Fruit fly (Drosophila melanogaster) whole organism, embryonic: ENCODE results near the gene CG14234.
A peak's percentile ranks its signal among the peaks of the same experiment; 100 is the strongest.

ENCODE experiments used
- Abd-B ChIP-seq: fragments of 200-800 bp; sonication (Bioruptor generic); optimal IDR thresholded peaks from 2 replicates; lab custom pipeline; 2018; ENCODE audit warnings: missing biosample characterization, mild to moderate bottlenecking, missing genetic modification characterization, moderate library complexity
- CG10267 ChIP-seq: fragments of 200-800 bp; sonication (Bioruptor generic); optimal IDR thresholded peaks from 2 replicates; lab custom pipeline; 2018; ENCODE audit warnings: missing biosample characterization, mild to moderate bottlenecking, missing genetic modification characterization, moderate library complexity
- CG12104 ChIP-seq: fragments of 200-800 bp; sonication (Bioruptor generic); optimal IDR thresholded peaks from 3 replicates; lab custom pipeline; 2016; ENCODE audit warnings: missing biosample characterization, missing genetic modification characterization
- CG1233 ChIP-seq: fragments of 200-800 bp; sonication (Bioruptor generic); optimal IDR thresholded peaks from 4 replicates; lab custom pipeline; 2018; ENCODE audit warnings: missing biosample characterization, mild to moderate bottlenecking, missing genetic modification characterization
- CG12942 ChIP-seq: fragments of 200-800 bp; sonication (Bioruptor generic); optimal IDR thresholded peaks from 3 replicates; lab custom pipeline; 2016; ENCODE audit warnings: missing biosample characterization, missing genetic modification characterization
- CG1529 ChIP-seq: fragments of 200-800 bp; sonication (Bioruptor generic); optimal IDR thresholded peaks from 3 replicates; lab custom pipeline; 2018; ENCODE audit warnings: missing biosample characterization, missing genetic modification characterization
- CG15601 ChIP-seq: fragments of 200-800 bp; sonication (Bioruptor generic); optimal IDR thresholded peaks from 3 replicates; lab custom pipeline; 2019; ENCODE audit warnings: missing biosample characterization, mild to moderate bottlenecking, missing genetic modification characterization, moderate library complexity
- CG17186 ChIP-seq: fragments of 200-800 bp; sonication (Bioruptor generic); optimal IDR thresholded peaks from 3 replicates; lab custom pipeline; 2017; ENCODE audit warnings: missing biosample characterization, missing genetic modification reagents, missing genetic modification characterization
- CG17328 ChIP-seq: fragments of 200-800 bp; sonication (Bioruptor generic); IDR thresholded peaks from 2 replicates; pipeline ENCODE4 v1.3.6; 2022; ENCODE audit warnings: missing biosample characterization, missing genetic modification characterization
- CG17385 ChIP-seq: fragments of 200-800 bp; sonication (Bioruptor generic); optimal IDR thresholded peaks from 3 replicates; lab custom pipeline; 2018; ENCODE audit warnings: missing biosample characterization, mild to moderate bottlenecking, missing genetic modification characterization
- CG17829 ChIP-seq: fragments of 200-800 bp; optimal IDR thresholded peaks from 2 replicates; lab custom pipeline; 2019; ENCODE audit warnings: missing biosample characterization, mild to moderate bottlenecking, missing genetic modification characterization, moderate library complexity
- CG2116 ChIP-seq: fragments of 200-800 bp; sonication (Bioruptor generic); optimal IDR thresholded peaks from 3 replicates; lab custom pipeline; 2018; ENCODE audit warnings: missing biosample characterization, mild to moderate bottlenecking, missing genetic modification characterization
- CG2129 ChIP-seq: fragments of 200-800 bp; sonication (Bioruptor generic); IDR thresholded peaks from 2 replicates; pipeline ENCODE4 v1.3.6; 2022; ENCODE audit warnings: missing biosample characterization, missing genetic modification characterization; ENCODE audit not compliant: partially characterized antibody
- CG2875 ChIP-seq: fragments of 200-800 bp; sonication (Bioruptor generic); optimal IDR thresholded peaks from 2 replicates; lab custom pipeline; 2017; ENCODE audit warnings: missing biosample characterization, mild to moderate bottlenecking, missing genetic modification characterization, missing genetic modification reagents
- CG32532 ChIP-seq: fragments of 200-800 bp; sonication (Bioruptor generic); IDR thresholded peaks from 2 replicates; pipeline ENCODE4 v1.3.6; 2022; ENCODE audit warnings: missing biosample characterization, missing genetic modification characterization
- CG42726 ChIP-seq: fragments of 200-800 bp; sonication (Bioruptor generic); IDR thresholded peaks from 2 replicates; pipeline ENCODE4 v1.3.6; 2022; ENCODE audit warnings: missing biosample characterization, missing genetic modification characterization; ENCODE audit not compliant: partially characterized antibody
- CG4328 ChIP-seq: fragments of 200-800 bp; sonication (Bioruptor generic); optimal IDR thresholded peaks from 3 replicates; lab custom pipeline; 2017; ENCODE audit warnings: missing biosample characterization, missing genetic modification reagents, missing genetic modification characterization
- CG4617 ChIP-seq: fragments of 200-800 bp; sonication (Bioruptor generic); optimal IDR thresholded peaks from 3 replicates; lab custom pipeline; 2016; ENCODE audit warnings: missing biosample characterization, missing genetic modification characterization, borderline replicate concordance
- CG6272 ChIP-seq: fragments of 200-800 bp; sonication (Bioruptor generic); IDR thresholded peaks from 2 replicates; pipeline ENCODE4 v1.3.6; 2022; ENCODE audit warnings: missing biosample characterization, missing genetic modification characterization
- CG7839 ChIP-seq: fragments of 200-800 bp; sonication (Bioruptor generic); optimal IDR thresholded peaks from 3 replicates; lab custom pipeline; 2018; ENCODE audit warnings: missing biosample characterization, mild to moderate bottlenecking, missing genetic modification characterization, moderate library complexity
- CG8359 ChIP-seq: fragments of 200-800 bp; sonication (Bioruptor generic); optimal IDR thresholded peaks from 2 replicates; lab custom pipeline; 2017; ENCODE audit warnings: missing biosample characterization, mild to moderate bottlenecking, missing genetic modification characterization, borderline replicate concordance
- CG8478 ChIP-seq: fragments of >200 bp; optimal IDR thresholded peaks from 2 replicates; lab custom pipeline; 2018
- CG9932 ChIP-seq: fragments of 200-800 bp; sonication (Bioruptor generic); IDR thresholded peaks from 2 replicates; pipeline ENCODE4 v1.3.6; 2022; ENCODE audit warnings: missing biosample characterization, missing genetic modification characterization
- Doc3 ChIP-seq: fragments of 200-800 bp; sonication (Bioruptor generic); IDR thresholded peaks from 3 replicates; pipeline ENCODE4 v1.3.6; 2022; ENCODE audit warnings: missing biosample characterization, missing genetic modification characterization; ENCODE audit not compliant: partially characterized antibody
- Fer3 ChIP-seq: fragments of 200-800 bp; sonication (Bioruptor generic); optimal IDR thresholded peaks from 2 replicates; lab custom pipeline; 2018; ENCODE audit warnings: missing biosample characterization, mild to moderate bottlenecking, missing genetic modification characterization, moderate library complexity
- HmgD ChIP-seq: fragments of 200-800 bp; sonication (Bioruptor generic); optimal IDR thresholded peaks from 3 replicates; lab custom pipeline; 2016; ENCODE audit warnings: missing biosample characterization, missing genetic modification characterization
- HmgZ ChIP-seq: fragments of 200-800 bp; sonication (Bioruptor generic); optimal IDR thresholded peaks from 2 replicates; lab custom pipeline; 2018; ENCODE audit warnings: missing biosample characterization, mild to moderate bottlenecking, missing genetic modification characterization
- Hr3 ChIP-seq: fragments of 200-800 bp; sonication (Bioruptor generic); optimal IDR thresholded peaks from 3 replicates; lab custom pipeline; 2016; ENCODE audit warnings: missing biosample characterization, missing genetic modification characterization
- Lhr ChIP-seq: fragments of 200-800 bp; sonication (Bioruptor generic); optimal IDR thresholded peaks from 3 replicates; lab custom pipeline; 2017; ENCODE audit warnings: mild to moderate bottlenecking, missing biosample characterization, missing genetic modification reagents, missing genetic modification characterization
- MBD-R2 ChIP-seq: fragments of 200-800 bp; sonication (Bioruptor generic); IDR thresholded peaks from 2 replicates; pipeline ENCODE4 v1.3.6; 2022; ENCODE audit warnings: missing biosample characterization, missing genetic modification characterization
- Mes4 ChIP-seq: fragments of 200-800 bp; sonication (Bioruptor generic); optimal IDR thresholded peaks from 2 replicates; lab custom pipeline; 2016; ENCODE audit warnings: missing biosample characterization, missing genetic modification characterization
- NC2β ChIP-seq: fragments of 200-800 bp; sonication (Bioruptor generic); optimal IDR thresholded peaks from 2 replicates; lab custom pipeline; 2016; ENCODE audit warnings: missing biosample characterization, missing genetic modification characterization
- NK7.1 ChIP-seq: fragments of 200-800 bp; sonication (Bioruptor generic); optimal IDR thresholded peaks from 3 replicates; lab custom pipeline; 2016; ENCODE audit warnings: missing biosample characterization, missing genetic modification characterization
- NfI ChIP-seq: fragments of 200-800 bp; sonication (Bioruptor generic); optimal IDR thresholded peaks from 3 replicates; lab custom pipeline; 2018; ENCODE audit warnings: missing biosample characterization, mild to moderate bottlenecking, missing genetic modification characterization, moderate library complexity
- Oaz ChIP-seq: fragments of 200-800 bp; sonication (Bioruptor generic); IDR thresholded peaks from 2 replicates; pipeline ENCODE4 v1.3.6; 2022; ENCODE audit warnings: missing biosample characterization, missing genetic modification characterization
- Poxn ChIP-seq: fragments of 200-800 bp; sonication (Bioruptor generic); IDR thresholded peaks from 2 replicates; pipeline ENCODE4 v1.3.6; 2022; ENCODE audit warnings: missing biosample characterization, missing genetic modification characterization
- Sox102F ChIP-seq: fragments of 200-800 bp; sonication (Bioruptor generic); optimal IDR thresholded peaks from 2 replicates; lab custom pipeline; 2018; ENCODE audit warnings: missing biosample characterization, mild to moderate bottlenecking, missing genetic modification characterization, moderate library complexity
- cas ChIP-seq: fragments of 200-800 bp; sonication (Bioruptor generic); IDR thresholded peaks from 2 replicates; pipeline ENCODE4 v1.3.6; 2022; ENCODE audit warnings: missing biosample characterization, missing genetic modification characterization
- dmrt11E ChIP-seq: fragments of 200-800 bp; sonication (Bioruptor generic); optimal IDR thresholded peaks from 3 replicates; lab custom pipeline; 2018; ENCODE audit warnings: missing biosample characterization, mild to moderate bottlenecking, missing genetic modification characterization, moderate library complexity
- en ChIP-seq: fragments of 200-800 bp; sonication (Bioruptor generic); optimal IDR thresholded peaks from 2 replicates; lab custom pipeline; 2016; ENCODE audit warnings: missing biosample characterization, missing genetic modification characterization
- eyg ChIP-seq: fragments of 200-800 bp; sonication (Bioruptor generic); optimal IDR thresholded peaks from 3 replicates; lab custom pipeline; 2016; ENCODE audit warnings: missing biosample characterization, missing genetic modification characterization
- fd96Cb ChIP-seq: fragments of 200-800 bp; sonication (Bioruptor generic); optimal IDR thresholded peaks from 2 replicates; lab custom pipeline; 2018; ENCODE audit warnings: missing biosample characterization, mild to moderate bottlenecking, missing genetic modification characterization, moderate library complexity
- insv ChIP-seq, 2 experiments: fragments of 200-800 bp; sonication (Bioruptor generic); optimal IDR thresholded peaks; 3 replicates each; lab custom pipeline; 2016 to 2018; ENCODE audit warnings: missing biosample characterization in 2 of 2, missing genetic modification characterization in 2 of 2
- nerfin-2 ChIP-seq: fragments of 200-800 bp; sonication (Bioruptor generic); IDR thresholded peaks from 2 replicates; pipeline ENCODE4 v1.3.6; 2022; ENCODE audit warnings: missing biosample characterization, missing genetic modification characterization; ENCODE audit not compliant: partially characterized antibody
- pfk ChIP-seq: fragments of 200-800 bp; sonication (Bioruptor generic); optimal IDR thresholded peaks from 2 replicates; lab custom pipeline; 2018; ENCODE audit warnings: missing biosample characterization, mild to moderate bottlenecking, missing genetic modification characterization, moderate library complexity
- schlank ChIP-seq: fragments of 200-800 bp; sonication (Bioruptor generic); optimal IDR thresholded peaks from 2 replicates; lab custom pipeline; 2018; ENCODE audit warnings: missing biosample characterization, mild to moderate bottlenecking, missing genetic modification characterization
- seq ChIP-seq: fragments of 200-800 bp; sonication (Bioruptor generic); IDR thresholded peaks from 2 replicates; pipeline ENCODE4 v1.3.6; 2022; ENCODE audit warnings: missing biosample characterization, missing genetic modification characterization
- slbo ChIP-seq: fragments of 200-800 bp; sonication (Bioruptor generic); IDR thresholded peaks from 2 replicates; pipeline ENCODE4 v1.3.6; 2022; ENCODE audit warnings: missing biosample characterization, missing genetic modification characterization
- sqz ChIP-seq: fragments of 200-800 bp; sonication (Bioruptor generic); optimal IDR thresholded peaks from 3 replicates; lab custom pipeline; 2018; ENCODE audit warnings: missing biosample characterization, mild to moderate bottlenecking, missing genetic modification characterization
- tin ChIP-seq: fragments of 200-800 bp; sonication (Bioruptor generic); optimal IDR thresholded peaks from 3 replicates; lab custom pipeline; 2016; ENCODE audit warnings: missing biosample characterization, missing genetic modification characterization

CG14234 gene

dm6 chrX:19744003-19744488 is 8.7 kb downstream of the CG14234 start, which contains the start of the genes CG18809, COX6B, CG33932 and Rpp20 (continued):
- TF ChIP-seq CG2116 (GFP tag; lab: Kevin White, UChicago): peak; percentile 66
- no peak for TF ChIP-seq Sox102F (GFP tag; lab: Kevin White, UChicago)
- TF ChIP-seq slbo (GFP tag; lab: Robert Waterston, UW): peak; percentile 81
- TF ChIP-seq CG1529 (GFP tag; lab: Kevin White, UChicago): no peak
- peak in 1 of 2 experiments; percentile 26 for TF ChIP-seq insv (GFP tag; optimal IDR thresholded peaks at IDR 0.05; lab: Kevin White, UChicago)
- TF ChIP-seq CG17829: peak; percentile 72
- peak; percentile 90 for TF ChIP-seq nerfin-2 (GFP tag; lab: Robert Waterston, UW)
- no peak for TF ChIP-seq en (GFP tag; lab: Kevin White, UChicago)
- peak; percentile 95 for TF ChIP-seq MBD-R2
- peak; percentile 90 for TF ChIP-seq CG9932 (GFP tag; lab: Robert Waterston, UW)
- peak; percentile 19 for TF ChIP-seq NK7.1 (GFP tag; lab: Kevin White, UChicago)
- TF ChIP-seq CG2875 (GFP tag; lab: Kevin White, UChicago): no peak
- TF ChIP-seq CG2129 (GFP tag; lab: Robert Waterston, UW): peak; percentile 84
- peak; percentile 61 for TF ChIP-seq CG17328 (GFP tag; lab: Robert Waterston, UW)
- peak; percentile 61 for TF ChIP-seq tin (GFP tag; lab: Kevin White, UChicago)
- TF ChIP-seq Fer3 (tag; lab: Kevin White, UChicago): peak; percentile 31
- peak; percentile 37 for TF ChIP-seq CG1233 (GFP tag; lab: Kevin White, UChicago)
- no peak for TF ChIP-seq Abd-B
- no peak for TF ChIP-seq dmrt11E (tag; lab: Kevin White, UChicago)
- peak; percentile 93 for TF ChIP-seq CG4617
- TF ChIP-seq fd96Cb (tag; lab: Kevin White, UChicago): no peak
- TF ChIP-seq schlank: peak; percentile 51
- TF ChIP-seq cas (GFP tag; lab: Robert Waterston, UW): 0 out of 2 replicates have a peak, but pooled peaks have one; percentile 55
- peak; percentile 32 for TF ChIP-seq CG4328 (GFP tag; lab: Kevin White, UChicago)
- TF ChIP-seq NC2β (GFP tag; lab: Kevin White, UChicago): peak; percentile 86
- TF ChIP-seq CG8359: no peak
- TF ChIP-seq Poxn (GFP tag; lab: Robert Waterston, UW): no peak
- TF ChIP-seq CG6272 (GFP tag; lab: Robert Waterston, UW): peak; percentile 65
- TF ChIP-seq CG12104 (GFP tag; lab: Kevin White, UChicago): peak; percentile 27
- peak; percentile 74 for TF ChIP-seq Lhr (GFP tag; lab: Kevin White, UChicago)
- TF ChIP-seq HmgD (GFP tag; lab: Kevin White, UChicago): peak; percentile 93
- peak; percentile 73 for TF ChIP-seq CG32532 (GFP tag; lab: Robert Waterston, UW)
- peak; percentile 68 for TF ChIP-seq NfI (GFP tag; lab: Kevin White, UChicago)
- no peak for TF ChIP-seq CG7839 (tag; lab: Kevin White, UChicago)
- peak; percentile 91 for TF ChIP-seq HmgZ (tag; lab: Kevin White, UChicago)
- TF ChIP-seq seq: no peak
- peak; percentile 74 for TF ChIP-seq Doc3 (GFP tag; lab: Robert Waterston, UW)
- peak; percentile 70 for TF ChIP-seq CG17186
- peak; percentile 57 for TF ChIP-seq CG15601 (tag; lab: Kevin White, UChicago)
- TF ChIP-seq Oaz (GFP tag; lab: Robert Waterston, UW): no peak
- peak; percentile 56 for TF ChIP-seq pfk (GFP tag; lab: Kevin White, UChicago)
- TF ChIP-seq eyg (GFP tag; lab: Kevin White, UChicago): peak; percentile 43
- peak; percentile 68 for TF ChIP-seq CG12942 (GFP tag; lab: Kevin White, UChicago)
- no peak for TF ChIP-seq CG8478 (lab: Kevin White, UChicago)
- peak; percentile 99 for TF ChIP-seq CG42726 (GFP tag; lab: Robert Waterston, UW)
- TF ChIP-seq sqz (GFP tag; lab: Kevin White, UChicago): no peak
- peak; percentile 95 for TF ChIP-seq CG10267 (tag; lab: Kevin White, UChicago)
- TF ChIP-seq Hr3 (GFP tag; lab: Kevin White, UChicago): peak; percentile 21
- peak; percentile 34 for TF ChIP-seq Mes4 (GFP tag; lab: Kevin White, UChicago)
- TF ChIP-seq CG17385 (GFP tag; lab: Kevin White, UChicago): peak; percentile 42
